Worm (Caenorhabditis elegans) whole organism, L1 larva: Measurements from ENCODE around the gene M176.4.

Experiments
- C04F5.9 ChIP-seq: sonication (generic microtip); optimal IDR thresholded peaks from 2 replicates; lab custom pipeline; 2016; ENCODE audit warnings: missing genetic modification characterization, missing compliant biosample characterization
- C16A3.4 ChIP-seq: fragments of 150-350 bp; optimal IDR thresholded peaks from 2 replicates; lab custom pipeline; 2014; ENCODE audit warnings: missing biosample characterization, missing genetic modification characterization
- C34B4.2 ChIP-seq: sonication (generic microtip); optimal IDR thresholded peaks from 2 replicates; lab custom pipeline; 2017; ENCODE audit warnings: mild to moderate bottlenecking, missing genetic modification characterization, missing compliant biosample characterization
- F16B12.6 ChIP-seq: fragments of 150-350 bp; optimal IDR thresholded peaks from 2 replicates; lab custom pipeline; 2014; ENCODE audit warnings: missing biosample characterization, missing genetic modification characterization
- aha-1 ChIP-seq: fragments of 150-350 bp; optimal IDR thresholded peaks from 2 replicates; lab custom pipeline; 2014; ENCODE audit warnings: missing biosample characterization, missing genetic modification characterization
- aly-2 ChIP-seq: fragments of 150-350 bp; optimal IDR thresholded peaks from 2 replicates; lab custom pipeline; 2014; ENCODE audit warnings: missing biosample characterization, missing genetic modification characterization
- blmp-1 ChIP-seq: fragments of 150-350 bp; optimal IDR thresholded peaks from 2 replicates; lab custom pipeline; 2014; ENCODE audit warnings: missing biosample characterization, missing genetic modification characterization
- ceh-8 ChIP-seq: fragments of 200-800 bp; sonication (Bioruptor generic); optimal IDR thresholded peaks from 2 replicates; lab custom pipeline; 2018; ENCODE audit warnings: mild to moderate bottlenecking, missing genetic modification characterization, moderate library complexity, missing compliant biosample characterization
- ceh-82 ChIP-seq, 3 experiments: fragments of 150-350 bp in 1 of 3; sonication (generic microtip) in 2 of 3; optimal IDR thresholded peaks; 2 replicates each; lab custom pipeline; 2014 to 2017; ENCODE audit warnings: missing biosample characterization in 3 of 3, missing genetic modification characterization in 3 of 3
- dpl-1 ChIP-seq, 3 experiments: fragments of 150-350 bp in 2 of 3; sonication (generic microtip) in 1 of 3; optimal IDR thresholded peaks; 2 replicates each; lab custom pipeline; 2014 to 2017; ENCODE audit warnings: missing biosample characterization in 3 of 3, missing genetic modification characterization in 3 of 3, missing genetic modification reagents in 3 of 3
- efl-1 ChIP-seq, 4 experiments: fragments of 150-350 bp; optimal IDR thresholded peaks in 3 of 4; peaks in 1 of 4; 1 replicate in 1 of 4; 2 replicates in 3 of 4; lab custom pipeline; 2014; ENCODE audit warnings: missing biosample characterization in 2 of 4, missing genetic modification characterization in 2 of 4, missing genetic modification reagents in 2 of 4
- egl-13 ChIP-seq: sonication (generic microtip); optimal IDR thresholded peaks from 2 replicates; lab custom pipeline; 2016; ENCODE audit warnings: missing genotype, missing genetic modification reagents, missing genetic modification characterization, missing compliant biosample characterization
- elt-2 ChIP-seq: sonication (generic microtip); optimal IDR thresholded peaks from 2 replicates; lab custom pipeline; 2016; ENCODE audit warnings: missing genetic modification characterization, mild to moderate bottlenecking, inconsistent platforms, missing compliant biosample characterization, missing genetic modification reagents
- fkh-10 ChIP-seq: sonication (generic microtip); optimal IDR thresholded peaks from 2 replicates; lab custom pipeline; 2017; ENCODE audit warnings: missing biosample characterization, missing genetic modification reagents, missing genetic modification characterization
- fkh-4 ChIP-seq: sonication (generic microtip); optimal IDR thresholded peaks from 2 replicates; lab custom pipeline; 2016; ENCODE audit warnings: missing compliant biosample characterization, missing genetic modification characterization, borderline replicate concordance
- fkh-8 ChIP-seq: sonication (generic microtip); optimal IDR thresholded peaks from 2 replicates; lab custom pipeline; 2016; ENCODE audit warnings: mild to moderate bottlenecking, missing genetic modification characterization, missing compliant biosample characterization
- grh-1 ChIP-seq: fragments of 200-800 bp; sonication (Bioruptor generic); IDR thresholded peaks from 2 replicates; pipeline ENCODE4 v1.3.6; 2022; ENCODE audit warnings: missing genetic modification reagents, missing genetic modification characterization, missing compliant biosample characterization
- isw-1 ChIP-seq: fragments of 200-800 bp; sonication (Bioruptor generic); IDR thresholded peaks from 2 replicates; pipeline ENCODE4 v1.3.6; 2022; ENCODE audit warnings: missing genetic modification characterization, missing compliant biosample characterization
- jun-1 ChIP-seq: fragments of 150-350 bp; optimal IDR thresholded peaks from 2 replicates; lab custom pipeline; 2014; ENCODE audit warnings: missing biosample characterization, missing genetic modification reagents, missing genetic modification characterization
- lin-13 ChIP-seq: fragments of 150-350 bp; optimal IDR thresholded peaks from 2 replicates; lab custom pipeline; 2014; ENCODE audit warnings: missing biosample characterization, missing genetic modification reagents, missing genetic modification characterization
- lin-15B ChIP-seq: fragments of 150-350 bp; sonication (generic microtip); optimal IDR thresholded peaks from 3 replicates; lab custom pipeline; 2014; ENCODE audit warnings: missing biosample characterization, missing genetic modification characterization
- lin-35 ChIP-seq, 2 experiments: fragments of 150-350 bp; optimal IDR thresholded peaks; 2 replicates each; lab custom pipeline; 2014; ENCODE audit warnings: missing biosample characterization in 2 of 2, missing genetic modification characterization in 2 of 2, missing genetic modification reagents in 2 of 2
- lin-39 ChIP-seq: fragments of 150-350 bp; optimal IDR thresholded peaks from 2 replicates; lab custom pipeline; 2014; ENCODE audit warnings: missing biosample characterization, missing genetic modification reagents, missing genetic modification characterization
- lir-3 ChIP-seq: sonication (generic microtip); optimal IDR thresholded peaks from 2 replicates; lab custom pipeline; 2016; ENCODE audit warnings: mild to moderate bottlenecking, missing genetic modification characterization, moderate library complexity, missing compliant biosample characterization; ENCODE audit not compliant: poor library complexity
- lsy-2 ChIP-seq, 2 experiments: fragments of 150-350 bp; optimal IDR thresholded peaks; 2 replicates each; lab custom pipeline; 2014; ENCODE audit warnings: missing biosample characterization in 2 of 2, missing genetic modification characterization in 2 of 2
- mdl-1 ChIP-seq, 2 experiments: fragments of 150-350 bp; optimal IDR thresholded peaks; 2 replicates each; lab custom pipeline; 2014 to 2017; ENCODE audit warnings: missing biosample characterization in 2 of 2, missing genetic modification characterization in 2 of 2, inconsistent platforms in 1 of 2
- mep-1 ChIP-seq: fragments of 150-350 bp; optimal IDR thresholded peaks from 2 replicates; lab custom pipeline; 2014; ENCODE audit warnings: missing biosample characterization, missing genetic modification characterization
- nhr-19 ChIP-seq: fragments of 200-800 bp; sonication (Bioruptor generic); conservative IDR thresholded peaks from 2 replicates; pipeline ENCODE4 v1.3.6; 2022; ENCODE audit warnings: missing genetic modification characterization, missing compliant biosample characterization
- nhr-20 ChIP-seq: sonication (generic microtip); optimal IDR thresholded peaks from 2 replicates; lab custom pipeline; 2016; ENCODE audit warnings: mild to moderate bottlenecking, missing genetic modification characterization, missing compliant biosample characterization
- nhr-28 ChIP-seq: fragments of 150-350 bp; optimal IDR thresholded peaks from 2 replicates; lab custom pipeline; 2014; ENCODE audit warnings: missing biosample characterization, missing genetic modification characterization
- nhr-47 ChIP-seq: sonication (generic microtip); optimal IDR thresholded peaks from 2 replicates; lab custom pipeline; 2016; ENCODE audit warnings: mild to moderate bottlenecking, missing genetic modification characterization, moderate library complexity, missing compliant biosample characterization
- nhr-77 ChIP-seq: fragments of 150-350 bp; optimal IDR thresholded peaks from 2 replicates; lab custom pipeline; 2014; ENCODE audit warnings: missing biosample characterization, missing genetic modification characterization
- nhr-85 ChIP-seq: sonication (generic microtip); peaks from one replicate; lab custom pipeline; 2016; ENCODE audit warnings: missing genetic modification characterization, inconsistent platforms, missing compliant biosample characterization
- nhr-90 ChIP-seq: sonication (generic microtip); optimal IDR thresholded peaks from 2 replicates; lab custom pipeline; 2016; ENCODE audit warnings: mild to moderate bottlenecking, missing genetic modification characterization, missing compliant biosample characterization; ENCODE audit not compliant: poor library complexity
- pag-3 ChIP-seq: sonication (generic microtip); optimal IDR thresholded peaks from 2 replicates; lab custom pipeline; 2017; ENCODE audit warnings: missing genetic modification characterization, mild to moderate bottlenecking, missing compliant biosample characterization, antibody characterized with exemption, borderline replicate concordance; ENCODE audit not compliant: insufficient read depth
- pax-3 ChIP-seq: fragments of 200-800 bp; sonication (Bioruptor generic); optimal IDR thresholded peaks from 2 replicates; lab custom pipeline; 2018; ENCODE audit warnings: mild to moderate bottlenecking, missing genetic modification characterization, moderate library complexity, missing compliant biosample characterization
- rnt-1 ChIP-seq: sonication (generic microtip); optimal IDR thresholded peaks from 2 replicates; lab custom pipeline; 2016; ENCODE audit warnings: mild to moderate bottlenecking, missing genetic modification characterization, moderate library complexity, missing compliant biosample characterization
- skn-1 ChIP-seq: fragments of 150-350 bp; optimal IDR thresholded peaks from 2 replicates; lab custom pipeline; 2014; ENCODE audit warnings: missing biosample characterization, missing genetic modification characterization
- snpc-4 ChIP-seq: fragments of 150-350 bp; optimal IDR thresholded peaks from 2 replicates; lab custom pipeline; 2014; ENCODE audit warnings: missing biosample characterization, missing genetic modification characterization
- snu-23 ChIP-seq: sonication (generic microtip); optimal IDR thresholded peaks from 2 replicates; lab custom pipeline; 2016; ENCODE audit warnings: missing genetic modification characterization, missing compliant biosample characterization
- swsn-7 ChIP-seq: sonication (generic microtip); optimal IDR thresholded peaks from 2 replicates; lab custom pipeline; 2016; ENCODE audit warnings: missing genetic modification characterization, missing compliant biosample characterization
- tbx-2 ChIP-seq: sonication (generic microtip); optimal IDR thresholded peaks from 2 replicates; lab custom pipeline; 2016; ENCODE audit warnings: missing genetic modification characterization, missing compliant biosample characterization
- tlp-1 ChIP-seq: fragments of 150-350 bp; optimal IDR thresholded peaks from 2 replicates; lab custom pipeline; 2014; ENCODE audit warnings: missing biosample characterization, missing genetic modification characterization
- unc-130 ChIP-seq: fragments of 150-350 bp; optimal IDR thresholded peaks from 2 replicates; lab custom pipeline; 2017; ENCODE audit warnings: missing biosample characterization, missing genetic modification characterization, inconsistent platforms
- unc-30 ChIP-seq: sonication (generic microtip); optimal IDR thresholded peaks from 2 replicates; lab custom pipeline; 2017; ENCODE audit warnings: missing biosample characterization, missing genetic modification characterization
- unc-62 ChIP-seq: fragments of 150-350 bp; optimal IDR thresholded peaks from 2 replicates; lab custom pipeline; 2014; ENCODE audit warnings: missing biosample characterization, missing genetic modification reagents, missing genetic modification characterization
- vab-15 ChIP-seq: sonication (generic microtip); optimal IDR thresholded peaks from 2 replicates; lab custom pipeline; 2017; ENCODE audit warnings: missing genotype, mild to moderate bottlenecking, missing genetic modification characterization, missing compliant biosample characterization
- xbp-1 ChIP-seq: sonication (generic microtip); optimal IDR thresholded peaks from 2 replicates; lab custom pipeline; 2016; ENCODE audit warnings: missing genetic modification characterization, missing compliant biosample characterization
- zip-4 ChIP-seq: fragments of 200-800 bp; sonication (Bioruptor generic); optimal IDR thresholded peaks from 2 replicates; lab custom pipeline; 2018; ENCODE audit warnings: mild to moderate bottlenecking, missing genetic modification characterization, moderate library complexity, missing compliant biosample characterization
- ztf-11 ChIP-seq, 2 experiments: sonication (generic microtip); optimal IDR thresholded peaks; 2 replicates each; lab custom pipeline; 2016 to 2017; ENCODE audit warnings: missing genetic modification characterization in 2 of 2, missing biosample characterization in 1 of 2, missing compliant biosample characterization in 1 of 2

The M176.4 gene

DNA sequence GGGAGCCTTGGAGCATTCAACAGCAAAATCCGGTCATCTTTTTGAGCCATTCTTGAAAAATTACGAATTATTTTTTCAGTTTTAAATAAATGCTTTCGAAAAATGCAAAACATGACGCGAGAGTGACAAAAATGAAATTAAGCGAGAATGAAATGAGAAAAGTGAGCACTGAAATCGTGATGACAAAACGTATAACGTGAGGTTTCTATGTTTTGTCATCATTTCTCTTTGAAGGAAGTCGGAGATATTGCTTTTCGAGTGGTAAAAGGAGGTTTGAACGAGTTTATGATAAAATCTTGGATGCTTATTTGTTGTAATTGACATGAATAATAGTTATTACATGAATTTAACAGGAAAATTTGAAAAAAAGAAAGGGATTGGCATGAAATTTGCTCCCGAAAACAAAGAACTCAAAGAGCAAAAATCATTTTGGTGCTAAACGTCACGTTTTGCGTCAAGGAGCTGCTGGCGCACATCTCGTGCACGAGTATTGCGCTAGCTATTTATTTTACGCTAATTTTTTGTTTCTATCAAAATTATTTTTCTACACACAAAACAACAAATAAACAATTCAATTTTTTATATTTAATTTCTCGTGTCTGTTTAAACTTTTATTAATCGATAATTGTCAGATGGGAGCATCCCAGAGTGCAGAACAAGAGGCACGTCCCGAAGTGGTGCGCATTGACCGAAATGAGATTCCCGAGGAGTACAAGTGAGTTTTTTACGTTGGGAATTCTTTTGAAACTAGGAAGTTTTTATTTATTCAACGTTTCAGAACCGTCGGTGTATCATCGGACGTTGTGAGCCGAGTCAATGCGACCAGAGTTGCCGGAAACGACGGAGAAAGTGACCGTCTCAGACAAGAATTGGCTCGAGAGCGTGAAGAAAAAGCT, 1.5 kb upstream of the M176.4 start, which contains the start of the genes gss-1 and chch-3:
gss-1 (minus strand) TSS at position 51 of the 896 bp plus-strand sequence.
chch-3 (plus strand) TSS at position 633 of the 896 bp plus-strand sequence.
- TF ChIP-seq jun-1 (tag; lab: Kevin White, UChicago) (no peak), aly-2 (peak; percentile 22), fkh-4 (tag; lab: Kevin White, UChicago) (no peak), unc-30 (tag; lab: Kevin White, UChicago) (no peak), aha-1 (tag; lab: Kevin White, UChicago) (no peak), xbp-1 (tag; lab: Kevin White, UChicago) (peak; percentile 65), skn-1 (tag; lab: Kevin White, UChicago) (peak; percentile 68), lin-13 (GFP tag; lab: Kevin White, UChicago) (peak; percentile 42), pax-3 (tag; lab: Kevin White, UChicago) (no peak), unc-62 (GFP tag; lab: Kevin White, UChicago) (no peak), grh-1 (GFP tag; lab: Robert Waterston, UW) (peak; percentile 49; the same call in 1 of the 2 replicates), tbx-2 (tag; lab: Kevin White, UChicago) (peak; percentile 68), ceh-82 (tag; optimal IDR thresholded peaks at IDR 0.05; lab: Kevin White, UChicago) (peak; percentile 55 to 67 (median 67)), nhr-47 (tag; lab: Kevin White, UChicago) (peak; percentile 74), tlp-1 (tag; lab: Kevin White, UChicago) (no peak), blmp-1 (tag; lab: Kevin White, UChicago) (peak; percentile 45), nhr-90 (peak; percentile 28), mep-1 (tag; lab: Kevin White, UChicago) (peak; percentile 78), lin-39 (tag; lab: Kevin White, UChicago) (peak; percentile 49), lir-3 (tag; lab: Kevin White, UChicago) (no peak), fkh-10 (GFP tag; lab: Kevin White, UChicago) (no peak), ztf-11 (tag; optimal IDR thresholded peaks at IDR 0.05; lab: Kevin White, UChicago) (no peak), vab-15 (tag; lab: Kevin White, UChicago) (no peak), nhr-28 (tag; lab: Kevin White, UChicago) (no peak), snu-23 (GFP tag; lab: Kevin White, UChicago) (peak; percentile 74), efl-1 (optimal IDR thresholded peaks at IDR 0.05; lab: Kevin White, UChicago) (peak; percentile 68 to 77), efl-1 (GFP tag; optimal IDR thresholded peaks at IDR 0.05 in 1 of 2; lab: Kevin White, UChicago) (peak; percentile 70 to 96), elt-2 (peak; percentile 4), lsy-2 (tag; optimal IDR thresholded peaks at IDR 0.05; lab: Kevin White, UChicago) (peak; percentile 71 to 84), ceh-8 (GFP tag; lab: Kevin White, UChicago) (peak; percentile 24), nhr-77 (tag; lab: Kevin White, UChicago) (peak; percentile 7), mdl-1 (tag; optimal IDR thresholded peaks at IDR 0.05; lab: Kevin White, UChicago) (peak in 1 of 2 experiments; percentile 63), C04F5.9 (peak; percentile 24), nhr-20 (tag; lab: Kevin White, UChicago) (peak; percentile 80), C16A3.4 (peak; percentile 38), C34B4.2 (tag; lab: Kevin White, UChicago) (no peak), F16B12.6 (tag; lab: Kevin White, UChicago) (peak; percentile 58), dpl-1 (GFP tag; optimal IDR thresholded peaks at IDR 0.05; lab: Kevin White, UChicago) (peak; percentile 44 to 77 (median 75)), zip-4 (GFP tag; lab: Kevin White, UChicago) (no peak), isw-1 (GFP tag; lab: Robert Waterston, UW) (peak; percentile 63), pag-3 (tag; lab: Kevin White, UChicago) (no peak), egl-13 (tag; lab: Kevin White, UChicago) (peak; percentile 33), snpc-4 (tag; lab: Kevin White, UChicago) (peak; percentile 46), fkh-8 (tag; lab: Kevin White, UChicago) (peak; percentile 42), lin-35 (GFP tag; optimal IDR thresholded peaks at IDR 0.05; lab: Kevin White, UChicago) (peak; percentile 75 to 81), nhr-19 (GFP tag; lab: Robert Waterston, UW) (peak; percentile 77), rnt-1 (peak; percentile 79), lin-15B (tag; lab: Kevin White, UChicago) (peak; percentile 48), nhr-85 (tag; lab: Kevin White, UChicago) (peak; percentile 80), swsn-7 (peak; percentile 66), unc-130 (peak; percentile 39)
